Fruit fly (Drosophila melanogaster): ENCODE measurements around the gene CG15892.

DNA sequence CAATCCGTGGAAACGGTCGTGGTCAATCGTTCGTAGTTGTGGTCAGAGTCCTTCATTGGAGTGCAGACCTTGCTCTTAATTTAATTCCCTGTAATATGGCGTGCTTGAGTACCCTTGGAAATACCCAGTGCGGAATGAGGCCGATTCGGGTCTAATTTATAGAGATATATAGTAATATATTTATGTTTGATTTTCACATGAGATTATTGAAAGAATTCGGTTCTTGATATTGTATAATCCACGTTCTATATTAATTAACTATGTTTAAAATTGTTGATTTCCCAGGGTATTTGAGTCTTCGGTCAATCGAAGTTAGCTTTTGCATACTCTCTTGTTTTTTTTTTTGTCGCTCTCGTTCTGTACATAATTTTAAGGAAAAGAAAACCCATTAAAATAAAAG is 49.2 kb upstream of the CG15892 start:
- 0 out of 3 replicates have a peak, but pooled peaks have one; percentile 14 for TF ChIP-seq eg (GFP tag; IDR thresholded peaks at IDR 0.05)
- peak; percentile 46 for TF ChIP-seq esn (GFP tag; optimal IDR thresholded peaks at IDR 0.05)
- peak; percentile 53 for TF ChIP-seq Met (GFP tag; optimal IDR thresholded peaks at IDR 0.05)
- no peak for TF ChIP-seq Blimp-1 (GFP tag; optimal IDR thresholded peaks at IDR 0.05)
- no peak for TF ChIP-seq Sox14 (GFP tag; optimal IDR thresholded peaks at IDR 0.05)
- peak; percentile 13 for TF ChIP-seq Hr39 (GFP tag; optimal IDR thresholded peaks at IDR 0.05)
- TF ChIP-seq Hr4 (GFP tag; optimal IDR thresholded peaks at IDR 0.05) = no peak
- TF ChIP-seq CG10669 (GFP tag; optimal IDR thresholded peaks at IDR 0.05) = peak; percentile 39
- no peak for TF ChIP-seq dsx (GFP tag; optimal IDR thresholded peaks at IDR 0.05; ENCODE audit: poor library complexity, severe bottlenecking)
- TF ChIP-seq spab (GFP tag; optimal IDR thresholded peaks at IDR 0.05) = peak; percentile 8
- TF ChIP-seq Ets96B (tag; optimal IDR thresholded peaks at IDR 0.05) = peak; percentile 20
- peak; percentile 19 for TF ChIP-seq CG34406 (GFP tag; optimal IDR thresholded peaks at IDR 0.05)
- no peak for TF ChIP-seq CG11294 (GFP tag; IDR thresholded peaks at IDR 0.05)
- 0 out of 3 replicates have a peak, but pooled peaks have one; percentile 27 for TF ChIP-seq CG8119 (GFP tag; IDR thresholded peaks at IDR 0.05)
